Fruit fly (Drosophila melanogaster): ENCODE measurements around the gene comm2.

DNA sequence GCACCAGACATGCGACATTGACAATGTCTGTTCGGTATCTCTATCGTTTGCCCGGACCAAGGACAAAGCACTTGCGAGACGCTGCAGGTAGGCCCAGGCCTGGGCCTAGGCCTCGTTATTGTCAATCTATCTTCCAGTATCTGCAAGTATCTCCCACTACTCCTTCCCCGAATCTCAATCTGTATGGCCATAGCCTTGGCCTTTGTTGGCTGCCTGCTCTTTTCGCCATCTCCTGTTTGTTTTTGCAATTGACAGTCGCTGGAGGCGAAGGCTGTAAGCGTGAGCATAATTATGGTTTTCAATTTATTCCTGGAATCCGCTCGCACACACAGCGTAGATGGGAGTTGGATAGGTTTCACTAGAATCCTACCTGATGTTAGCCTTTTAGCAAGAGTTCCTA, 12.4 kb upstream of the comm2 start:
- TF ChIP-seq CG10669 (GFP tag; optimal IDR thresholded peaks at IDR 0.05) (no peak), net (GFP tag; optimal IDR thresholded peaks at IDR 0.05) (no peak), CG16779 (tag; optimal IDR thresholded peaks at IDR 0.05) (no peak)

All from whole organism, prepupa.